Fruit fly (Drosophila melanogaster): ENCODE results near the gene CG8925.
A peak's percentile ranks its signal among the peaks of the same experiment; 100 is the strongest.

Gene CG8925

dm6 chr3R:16221359-16222299 lies 49.8 kb downstream of the CG8925 start:
- TF ChIP-seq noc (tag; optimal IDR thresholded peaks at IDR 0.05): peak; percentile 64

dm6 chr3R:16222300-16222903 lies 50.6 kb downstream of the CG8925 start:
- peak; percentile 84 for TF ChIP-seq noc (tag; optimal IDR thresholded peaks at IDR 0.05)

- no peak for TF ChIP-seq noc (tag; optimal IDR thresholded peaks at IDR 0.05)
Observed at dm6 chr3R:16223252-16224037, 51.7 kb downstream of the CG8925 start.

dm6 chr3R:16224415-16225165 lies 52.8 kb downstream of the CG8925 start:
- peak; percentile 95 for TF ChIP-seq noc (tag; optimal IDR thresholded peaks at IDR 0.05)

DNA sequence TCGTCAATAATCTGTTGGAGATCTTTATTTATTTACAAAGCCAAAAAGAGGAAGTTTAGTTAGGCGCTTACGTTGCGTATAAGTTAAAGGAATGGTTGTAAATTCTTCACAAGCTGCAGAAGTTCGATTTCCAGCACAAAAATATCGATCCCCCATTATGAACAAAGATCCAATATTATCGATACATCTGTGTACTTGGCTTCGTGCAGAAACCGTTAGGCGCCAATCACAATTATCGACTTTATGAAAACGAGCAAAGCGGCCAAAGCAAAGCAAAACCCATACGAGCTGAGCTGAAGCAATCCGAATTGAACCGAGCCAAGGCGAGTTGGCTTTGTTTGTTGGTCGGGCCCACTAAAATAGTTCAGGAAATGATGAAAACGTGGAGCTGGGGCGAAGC lies 53.6 kb downstream of the CG8925 start, which contains the start of gene tara:
Gene tara (plus strand): TSS at position 301 of the 400 bp plus-strand sequence.
- no peak for TF ChIP-seq noc (tag; optimal IDR thresholded peaks at IDR 0.05)

- TF ChIP-seq noc (tag; optimal IDR thresholded peaks at IDR 0.05): no peak
Observed at dm6 chr3R:16225760-16226159, 54.0 kb downstream of the CG8925 start.

DNA sequence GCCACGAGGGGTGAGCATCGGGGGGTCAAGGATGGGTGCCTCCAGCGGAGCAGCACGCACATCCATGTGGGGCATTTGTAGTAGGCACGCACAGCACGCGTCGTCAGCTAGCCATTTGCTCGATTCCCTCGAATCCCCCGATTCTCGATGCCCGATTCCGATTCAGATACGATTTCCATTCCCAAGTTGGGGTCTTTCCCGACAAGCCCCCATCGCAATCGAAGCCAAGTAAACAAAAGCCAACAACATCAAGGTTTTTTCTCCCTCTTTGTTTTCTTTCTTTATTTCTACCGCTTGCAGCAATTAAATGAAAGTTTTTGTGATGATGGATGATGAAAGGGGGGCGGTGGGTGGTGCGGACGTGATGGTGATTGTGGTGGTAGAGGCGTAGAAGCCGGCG lies 55.3 kb downstream of the CG8925 start:
- TF ChIP-seq noc (tag; optimal IDR thresholded peaks at IDR 0.05): no peak

- no peak for TF ChIP-seq noc (tag; optimal IDR thresholded peaks at IDR 0.05)
Observed at dm6 chr3R:16228719-16229704, 57.2 kb downstream of the CG8925 start.

All from whole organism, larva.